Fruit fly (Drosophila melanogaster) whole organism, embryonic: Measurements from ENCODE around the gene CG45218.

Experiments used
- Abd-B ChIP-seq: fragments of 200-800 bp; sonication (Bioruptor generic); optimal IDR thresholded peaks from 2 replicates; lab custom pipeline; 2018; ENCODE audit warnings: missing biosample characterization, mild to moderate bottlenecking, missing genetic modification characterization, moderate library complexity
- Ada2b ChIP-seq: fragments of 200-800 bp; sonication (Bioruptor generic); IDR thresholded peaks from 2 replicates; pipeline ENCODE4 v1.3.6; 2022; ENCODE audit warnings: missing biosample characterization, missing genetic modification characterization
- Adf1 ChIP-seq: fragments of 200-800 bp; sonication (Bioruptor generic); IDR thresholded peaks from 2 replicates; pipeline ENCODE4 v1.3.6; 2022; ENCODE audit warnings: missing biosample characterization, missing genetic modification characterization
- Atf6 ChIP-seq: fragments of 200-800 bp; sonication (Bioruptor generic); IDR thresholded peaks from 2 replicates; pipeline ENCODE4 v1.3.6; 2022; ENCODE audit warnings: missing biosample characterization, missing genetic modification characterization
- Bdp1 ChIP-seq: fragments of 200-800 bp; sonication (Bioruptor generic); optimal IDR thresholded peaks from 3 replicates; lab custom pipeline; 2016; ENCODE audit warnings: missing biosample characterization, missing genetic modification characterization
- Blimp-1 ChIP-seq: fragments of 200-800 bp; sonication (Bioruptor generic); optimal IDR thresholded peaks from 3 replicates; lab custom pipeline; 2018; ENCODE audit warnings: missing biosample characterization, missing genetic modification characterization, mild to moderate bottlenecking, moderate library complexity, missing genetic modification reagents
- Bteb2 ChIP-seq: fragments of 200-800 bp; sonication (Bioruptor generic); optimal IDR thresholded peaks from 2 replicates; lab custom pipeline; 2016; ENCODE audit warnings: missing biosample characterization, missing genetic modification characterization
- CG10654 ChIP-seq: fragments of 200-800 bp; sonication (Bioruptor generic); optimal IDR thresholded peaks from 2 replicates; lab custom pipeline; 2016; ENCODE audit warnings: missing biosample characterization, missing genetic modification characterization
- CG12219 ChIP-seq: fragments of 200-800 bp; sonication (Bioruptor generic); optimal IDR thresholded peaks from 3 replicates; lab custom pipeline; 2018; ENCODE audit warnings: missing biosample characterization, mild to moderate bottlenecking, missing genetic modification characterization
- CG12391 ChIP-seq: fragments of 200-800 bp; sonication (Bioruptor generic); optimal IDR thresholded peaks from 3 replicates; lab custom pipeline; 2018; ENCODE audit warnings: missing biosample characterization, mild to moderate bottlenecking, missing genetic modification characterization, moderate library complexity
- CG12659 ChIP-seq: fragments of 200-800 bp; sonication (Bioruptor generic); optimal IDR thresholded peaks from 3 replicates; lab custom pipeline; 2017; ENCODE audit warnings: mild to moderate bottlenecking, missing biosample characterization, missing genetic modification reagents, missing genetic modification characterization
- CG12769 ChIP-seq: fragments of 200-800 bp; sonication (Bioruptor generic); optimal IDR thresholded peaks from 2 replicates; lab custom pipeline; 2019; ENCODE audit warnings: missing biosample characterization, mild to moderate bottlenecking, missing genetic modification characterization, moderate library complexity
- CG16813 ChIP-seq: fragments of 200-800 bp; sonication (Bioruptor generic); IDR thresholded peaks from 3 replicates; pipeline ENCODE4 v1.3.6; 2022; ENCODE audit warnings: missing biosample characterization, missing genetic modification characterization; ENCODE audit not compliant: partially characterized antibody
- CG17385 ChIP-seq: fragments of 200-800 bp; sonication (Bioruptor generic); optimal IDR thresholded peaks from 3 replicates; lab custom pipeline; 2018; ENCODE audit warnings: missing biosample characterization, mild to moderate bottlenecking, missing genetic modification characterization
- CG18764 ChIP-seq: fragments of 200-800 bp; sonication (Bioruptor generic); optimal IDR thresholded peaks from 3 replicates; lab custom pipeline; 2016; ENCODE audit warnings: missing biosample characterization, missing genetic modification characterization
- CG31224 ChIP-seq: fragments of 200-800 bp; sonication (Bioruptor generic); IDR thresholded peaks from 2 replicates; pipeline ENCODE4 v1.3.6; 2022; ENCODE audit warnings: missing biosample characterization, missing genetic modification characterization
- CG32767 ChIP-seq: fragments of 200-800 bp; sonication (Bioruptor generic); IDR thresholded peaks from 2 replicates; pipeline ENCODE4 v1.3.6; 2022; ENCODE audit warnings: missing biosample characterization, missing genetic modification characterization
- CG3726 ChIP-seq: fragments of 200-800 bp; sonication (Bioruptor generic); IDR thresholded peaks from 3 replicates; pipeline ENCODE4, ENCODE4 v1.3.6; 2022; ENCODE audit warnings: missing biosample characterization, missing genetic modification characterization
- CG4707 ChIP-seq: fragments of 200-800 bp; sonication (Bioruptor generic); optimal IDR thresholded peaks from 2 replicates; lab custom pipeline; 2018; ENCODE audit warnings: missing biosample characterization, mild to moderate bottlenecking, missing genetic modification characterization, moderate library complexity
- CG4820 ChIP-seq: fragments of 200-800 bp; sonication (Bioruptor generic); optimal IDR thresholded peaks from 3 replicates; lab custom pipeline; 2016; ENCODE audit warnings: missing biosample characterization, missing genetic modification characterization
- CG5180 ChIP-seq: fragments of 200-800 bp; sonication (Bioruptor generic); optimal IDR thresholded peaks from 3 replicates; lab custom pipeline; 2017; ENCODE audit warnings: missing biosample characterization, missing genetic modification characterization, mild to moderate bottlenecking, moderate library complexity, missing genetic modification reagents
- CG8290 ChIP-seq, 3 experiments: fragments of 200-800 bp; sonication (Bioruptor generic); optimal IDR thresholded peaks; 2 replicates each; lab custom pipeline; 2016 to 2019; ENCODE audit warnings: missing biosample characterization in 3 of 3, missing genetic modification characterization in 3 of 3, mild to moderate bottlenecking in 2 of 3, moderate library complexity in 1 of 3
- CG9215 ChIP-seq: fragments of 200-800 bp; sonication (Bioruptor generic); IDR thresholded peaks from 2 replicates; pipeline ENCODE4 v1.3.6; 2022; ENCODE audit warnings: missing biosample characterization, missing genetic modification characterization
- CoRest ChIP-seq: fragments of 200-800 bp; sonication (Bioruptor generic); optimal IDR thresholded peaks from 3 replicates; lab custom pipeline; 2018; ENCODE audit warnings: missing biosample characterization, mild to moderate bottlenecking, missing genetic modification characterization, moderate library complexity
- Deaf1 ChIP-seq: fragments of 200-800 bp; optimal IDR thresholded peaks from 3 replicates; lab custom pipeline; 2019; ENCODE audit warnings: missing biosample characterization, mild to moderate bottlenecking, missing genetic modification characterization, moderate library complexity
- Dip3 ChIP-seq: fragments of 200-800 bp; sonication (Bioruptor generic); optimal IDR thresholded peaks from 3 replicates; lab custom pipeline; 2016; ENCODE audit warnings: missing biosample characterization, missing genetic modification characterization
- Fer1 ChIP-seq: fragments of 200-800 bp; sonication (Bioruptor generic); optimal IDR thresholded peaks from 2 replicates; lab custom pipeline; 2017; ENCODE audit warnings: missing biosample characterization, mild to moderate bottlenecking, missing genetic modification characterization
- Hmr ChIP-seq: fragments of 200-800 bp; sonication (Bioruptor generic); optimal IDR thresholded peaks from 3 replicates; lab custom pipeline; 2017; ENCODE audit warnings: mild to moderate bottlenecking, missing biosample characterization, missing genetic modification reagents, missing genetic modification characterization
- Hr51 ChIP-seq, 2 experiments: fragments of 200-800 bp; sonication (Bioruptor generic); optimal IDR thresholded peaks; 2 replicates in 1 of 2; 3 replicates in 1 of 2; lab custom pipeline; 2016 to 2018; ENCODE audit warnings: missing biosample characterization in 2 of 2, missing genetic modification characterization in 2 of 2, mild to moderate bottlenecking in 1 of 2, moderate library complexity in 1 of 2
- Neu2 ChIP-seq: fragments of 200-800 bp; sonication (Bioruptor generic); optimal IDR thresholded peaks from 3 replicates; lab custom pipeline; 2016; ENCODE audit warnings: missing biosample characterization, missing genetic modification characterization, borderline replicate concordance
- Nf-YB ChIP-seq: fragments of 200-800 bp; sonication (Bioruptor generic); optimal IDR thresholded peaks from 3 replicates; lab custom pipeline; 2019; ENCODE audit warnings: missing biosample characterization, mild to moderate bottlenecking, missing genetic modification characterization, moderate library complexity
- Opbp ChIP-seq: fragments of 200-800 bp; sonication (Bioruptor generic); IDR thresholded peaks from 3 replicates; pipeline ENCODE4 v1.3.6; 2022; ENCODE audit warnings: missing biosample characterization, missing genetic modification characterization; ENCODE audit not compliant: partially characterized antibody
- Rx ChIP-seq: fragments of 200-800 bp; sonication (Bioruptor generic); IDR thresholded peaks from 2 replicates; pipeline ENCODE4 v1.3.6; 2022; ENCODE audit warnings: missing biosample characterization, missing genetic modification characterization
- Usf ChIP-seq: fragments of 200-800 bp; sonication (Bioruptor generic); optimal IDR thresholded peaks from 2 replicates; lab custom pipeline; 2017; ENCODE audit warnings: missing genotype, missing biosample characterization, missing genetic modification characterization
- caup ChIP-seq: fragments of 200-800 bp; sonication (Bioruptor generic); optimal IDR thresholded peaks from 3 replicates; lab custom pipeline; 2017; ENCODE audit warnings: missing biosample characterization, mild to moderate bottlenecking, missing genetic modification characterization, moderate library complexity; ENCODE audit not compliant: severe bottlenecking
- dysf ChIP-seq: fragments of 200-800 bp; sonication (Bioruptor generic); IDR thresholded peaks from 3 replicates; pipeline ENCODE4 v1.3.6; 2022; ENCODE audit warnings: missing biosample characterization, missing genetic modification characterization
- ewg ChIP-seq: fragments of 200-800 bp; sonication (Bioruptor generic); optimal IDR thresholded peaks from 3 replicates; lab custom pipeline; 2017; ENCODE audit warnings: mild to moderate bottlenecking, missing biosample characterization, missing genetic modification reagents, missing genetic modification characterization
- gcm2 ChIP-seq: fragments of 200-800 bp; sonication (Bioruptor generic); optimal IDR thresholded peaks from 2 replicates; lab custom pipeline; 2016; ENCODE audit warnings: missing biosample characterization, missing genetic modification characterization
- h ChIP-seq: fragments of >200 bp; optimal IDR thresholded peaks from 2 replicates; lab custom pipeline; 2017
- lbe ChIP-seq: fragments of 200-800 bp; sonication (Bioruptor generic); optimal IDR thresholded peaks from 2 replicates; lab custom pipeline; 2016; ENCODE audit warnings: missing biosample characterization, mild to moderate bottlenecking, missing genetic modification characterization
- maf-S ChIP-seq: fragments of 200-800 bp; sonication (Bioruptor generic); optimal IDR thresholded peaks from 2 replicates; lab custom pipeline; 2016; ENCODE audit warnings: missing biosample characterization, missing genetic modification characterization
- prd ChIP-seq, 3 experiments: fragments of >200 bp in 2 of 3; fragments of 200-800 bp in 1 of 3; sonication (Bioruptor generic) in 1 of 3; optimal IDR thresholded peaks in 2 of 3; IDR thresholded peaks in 1 of 3; 2 replicates in 2 of 3; 3 replicates in 1 of 3; pipeline versions ENCODE4 v1.3.6 to Lab custom; 2017 to 2022; ENCODE audit warnings: missing biosample characterization in 1 of 3, missing genetic modification characterization in 1 of 3
- ranshi ChIP-seq: fragments of 200-800 bp; sonication (Bioruptor generic); IDR thresholded peaks from 2 replicates; pipeline ENCODE4 v1.3.6; 2022; ENCODE audit warnings: missing biosample characterization, missing genetic modification characterization
- row ChIP-seq: fragments of 200-800 bp; sonication (Bioruptor generic); IDR thresholded peaks from 3 replicates; pipeline ENCODE4 v1.3.6; 2022; ENCODE audit warnings: missing biosample characterization, missing genetic modification characterization
- tna ChIP-seq: fragments of 200-800 bp; sonication (Bioruptor generic); IDR thresholded peaks from 2 replicates; pipeline ENCODE4 v1.3.6; 2022; ENCODE audit warnings: missing biosample characterization, missing genetic modification characterization; ENCODE audit not compliant: partially characterized antibody
- trem ChIP-seq: fragments of 200-800 bp; optimal IDR thresholded peaks from 3 replicates; lab custom pipeline; 2019; ENCODE audit warnings: missing biosample characterization, mild to moderate bottlenecking, missing genetic modification characterization, moderate library complexity
- zen2 ChIP-seq: fragments of 200-800 bp; sonication (Bioruptor generic); IDR thresholded peaks from 3 replicates; pipeline ENCODE4 v1.3.6; 2022; ENCODE audit warnings: missing biosample characterization, missing genetic modification characterization; ENCODE audit not compliant: partially characterized antibody

The CG45218 gene

DNA sequence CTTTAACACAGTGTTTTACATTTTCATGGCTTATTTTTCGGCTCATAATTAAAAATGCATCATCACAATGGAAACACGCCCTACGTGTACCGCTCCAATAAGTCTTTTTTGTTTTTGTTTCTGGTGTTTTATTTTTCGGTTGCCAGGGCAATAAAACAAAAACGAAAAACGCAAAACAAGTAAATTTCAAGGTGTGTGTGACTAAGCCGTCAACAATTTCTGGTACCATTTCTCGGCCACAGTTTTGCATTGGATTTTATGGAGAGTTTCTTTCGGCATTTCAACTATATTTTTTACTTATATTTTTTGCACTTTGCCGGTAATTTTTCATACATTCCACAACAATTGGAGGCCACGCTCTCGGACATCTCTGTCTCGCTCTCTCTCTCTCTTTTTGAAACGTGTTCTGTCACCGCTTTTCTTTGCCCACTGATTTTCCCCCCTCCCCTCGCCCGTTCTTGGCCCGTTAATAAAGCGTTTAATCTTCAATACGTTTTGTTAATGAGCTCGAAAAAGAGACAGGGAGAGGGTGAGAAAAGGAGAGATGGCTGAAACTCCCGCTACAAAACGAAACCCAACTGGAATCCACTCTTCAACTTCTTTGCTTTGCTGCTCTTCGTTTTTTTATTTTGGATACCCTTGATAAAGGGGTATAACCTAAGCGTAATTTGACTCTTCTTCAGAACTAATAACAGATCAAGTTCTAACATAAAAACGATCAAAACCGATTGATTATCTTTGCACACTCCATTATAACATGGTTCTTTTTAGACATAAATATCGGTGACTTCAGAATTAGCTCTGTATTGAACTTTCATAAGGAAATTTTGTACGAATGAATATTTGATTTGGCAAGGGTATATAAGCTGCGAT, 2.6 kb upstream of the CG45218 start (continued):
- TF ChIP-seq CoRest (tag; lab: Kevin White, UChicago) (peak; percentile 0), Opbp (GFP tag; lab: Robert Waterston, UW) (no peak), row (peak; percentile 44; the same call in 1 of the 3 replicates), CG8290 (GFP tag; optimal IDR thresholded peaks at IDR 0.05; lab: Kevin White, UChicago) (no peak), CG8290 (tag; optimal IDR thresholded peaks at IDR 0.05; lab: Kevin White, UChicago) (no peak), tna (no peak), CG17385 (GFP tag; lab: Kevin White, UChicago) (no peak), CG32767 (GFP tag; lab: Robert Waterston, UW) (no peak), CG12769 (tag; lab: Kevin White, UChicago) (no peak), Usf (GFP tag; lab: Kevin White, UChicago) (no peak), trem (tag; lab: Kevin White, UChicago) (no peak), Abd-B (GFP tag; lab: Kevin White, UChicago) (no peak), h (no peak), CG10654 (GFP tag; lab: Kevin White, UChicago) (no peak), CG4820 (GFP tag; lab: Kevin White, UChicago) (no peak), CG5180 (GFP tag; lab: Kevin White, UChicago) (no peak), ranshi (no peak), CG18764 (no peak), Neu2 (GFP tag; lab: Kevin White, UChicago) (no peak), Bteb2 (GFP tag; lab: Kevin White, UChicago) (peak; percentile 4), zen2 (GFP tag; lab: Robert Waterston, UW) (no peak), Fer1 (GFP tag; lab: Kevin White, UChicago) (no peak), gcm2 (GFP tag; lab: Kevin White, UChicago) (no peak), ewg (GFP tag; lab: Kevin White, UChicago) (no peak), Dip3 (GFP tag; lab: Kevin White, UChicago) (no peak), CG16813 (GFP tag; lab: Robert Waterston, UW) (no peak), prd (optimal IDR thresholded peaks at IDR 0.05; lab: Kevin White, UChicago) (no peak), prd (GFP tag; IDR thresholded peaks at IDR 0.05; lab: Robert Waterston, UW) (no peak), Deaf1 (no peak), CG12219 (GFP tag; lab: Kevin White, UChicago) (no peak), Nf-YB (GFP tag; lab: Kevin White, UChicago) (no peak), Blimp-1 (GFP tag; lab: Kevin White, UChicago) (peak; percentile 23), Adf1 (no peak), CG12391 (tag; lab: Kevin White, UChicago) (no peak), CG12659 (GFP tag; lab: Kevin White, UChicago) (no peak), Hr51 (GFP tag; optimal IDR thresholded peaks at IDR 0.05; lab: Kevin White, UChicago) (peak in 1 of 2 experiments; percentile 18), maf-S (GFP tag; lab: Kevin White, UChicago) (no peak), Bdp1 (no peak), CG3726 (GFP tag; lab: Robert Waterston, UW) (no peak), Rx (GFP tag; lab: Robert Waterston, UW) (no peak), Ada2b (GFP tag; lab: Robert Waterston, UW) (no peak), CG4707 (GFP tag; lab: Kevin White, UChicago) (no peak), Hmr (no peak), lbe (GFP tag; lab: Kevin White, UChicago) (peak; percentile 10), caup (GFP tag; lab: Kevin White, UChicago) (peak; percentile 8), CG31224 (GFP tag; lab: Robert Waterston, UW) (no peak), Atf6 (GFP tag; lab: Robert Waterston, UW) (no peak), CG9215 (no peak), dysf (GFP tag; lab: Robert Waterston, UW) (no peak)
